Worm (Caenorhabditis elegans): ENCODE data around the gene duxl-1.

duxl-1 gene

ce11 chrII:1683742-1684141, 20.2 kb downstream of the duxl-1 start, which contains the start of gene fbxb-25:
TSS of gene fbxb-25 (plus strand) at chrII:1684042.
- no peak for TF ChIP-seq pha-2 (tag; optimal IDR thresholded peaks at IDR 0.05)
- TF ChIP-seq eyg-1 (tag; optimal IDR thresholded peaks at IDR 0.05): no peak

ce11 chrII:1688813-1689212, 25.3 kb downstream of the duxl-1 start, which contains the start of the genes fbxb-18 and fbxb-19:
TSS of gene fbxb-18 (minus strand) at chrII:1688913.
TSS of gene fbxb-19 (minus strand) at chrII:1689181.
- no peak for TF ChIP-seq ceh-22 (tag; optimal IDR thresholded peaks at IDR 0.05)
- TF ChIP-seq ceh-9 (tag; optimal IDR thresholded peaks at IDR 0.05): no peak
- TF ChIP-seq che-1 (tag; optimal IDR thresholded peaks at IDR 0.05): no peak
- TF ChIP-seq sox-2 (GFP tag; IDR thresholded peaks at IDR 0.05): no peak
- TF ChIP-seq Y22D7AL.16 (tag; optimal IDR thresholded peaks at IDR 0.05): no peak
- TF ChIP-seq unc-86 (tag; optimal IDR thresholded peaks at IDR 0.05): no peak
- no peak for TF ChIP-seq elt-2 (tag; optimal IDR thresholded peaks at IDR 0.05)
- no peak for TF ChIP-seq ceh-34 (tag; optimal IDR thresholded peaks at IDR 0.05)
- no peak for TF ChIP-seq nhr-11 (tag; optimal IDR thresholded peaks at IDR 0.05)
- no peak for TF ChIP-seq ama-1 (optimal IDR thresholded peaks at IDR 0.05)
- no peak for TF ChIP-seq hlh-15 (tag; optimal IDR thresholded peaks at IDR 0.05)
- TF ChIP-seq hlh-13 (GFP tag; optimal IDR thresholded peaks at IDR 0.05): no peak
- no peak for TF ChIP-seq pros-1 (tag; optimal IDR thresholded peaks at IDR 0.05)
- TF ChIP-seq F13H6.1 (tag; optimal IDR thresholded peaks at IDR 0.05): no peak
- no peak for TF ChIP-seq odd-2 (tag; optimal IDR thresholded peaks at IDR 0.05)
- TF ChIP-seq ttx-3 (tag; optimal IDR thresholded peaks at IDR 0.05): no peak
- TF ChIP-seq hlh-8 (tag; optimal IDR thresholded peaks at IDR 0.05): no peak
- TF ChIP-seq syd-9 (tag; optimal IDR thresholded peaks at IDR 0.05): no peak
- TF ChIP-seq T23F11.4 (GFP tag; optimal IDR thresholded peaks at IDR 0.05): no peak
- TF ChIP-seq unc-55 (GFP tag; optimal IDR thresholded peaks at IDR 0.05): no peak

- no peak for TF ChIP-seq ceh-19 (GFP tag; optimal IDR thresholded peaks at IDR 0.05)
- TF ChIP-seq che-1 (tag; optimal IDR thresholded peaks at IDR 0.05): no peak
Observed at ce11 chrII:1691011-1691410, 27.5 kb downstream of the duxl-1 start, which contains the start of gene fbxc-22. TSS of gene fbxc-22 (minus strand) at chrII:1691111.

- TF ChIP-seq tbx-2 (tag; optimal IDR thresholded peaks at IDR 0.05): no peak
- TF ChIP-seq T23F11.4 (GFP tag; optimal IDR thresholded peaks at IDR 0.05): no peak
- no peak for TF ChIP-seq unc-3 (GFP tag; conservative IDR thresholded peaks at IDR 0.05)
- TF ChIP-seq unc-3 (tag; optimal IDR thresholded peaks at IDR 0.05): no peak
- TF ChIP-seq lin-11 (tag; optimal IDR thresholded peaks at IDR 0.05): no peak
- no peak for TF ChIP-seq ceh-2 (tag; optimal IDR thresholded peaks at IDR 0.05)
- TF ChIP-seq hlh-15 (tag; optimal IDR thresholded peaks at IDR 0.05): no peak
- TF ChIP-seq ceh-18 (tag; optimal IDR thresholded peaks at IDR 0.05): no peak
- TF ChIP-seq unc-86 (tag; optimal IDR thresholded peaks at IDR 0.05): no peak
- no peak for TF ChIP-seq pqm-1 (tag; optimal IDR thresholded peaks at IDR 0.05)
- TF ChIP-seq fax-1 (tag; optimal IDR thresholded peaks at IDR 0.05): no peak
- no peak for TF ChIP-seq pha-2 (tag; optimal IDR thresholded peaks at IDR 0.05)
- TF ChIP-seq hlh-6 (tag; optimal IDR thresholded peaks at IDR 0.05): no peak
- TF ChIP-seq hlh-13 (GFP tag; optimal IDR thresholded peaks at IDR 0.05): no peak
- no peak for TF ChIP-seq nhr-11 (tag; optimal IDR thresholded peaks at IDR 0.05)
- no peak for TF ChIP-seq eyg-1 (tag; optimal IDR thresholded peaks at IDR 0.05)
- no peak for TF ChIP-seq elt-2 (tag; optimal IDR thresholded peaks at IDR 0.05)
- TF ChIP-seq ceh-48 (tag; optimal IDR thresholded peaks at IDR 0.05): no peak
- TF ChIP-seq C08G9.2 (tag; optimal IDR thresholded peaks at IDR 0.05): no peak
- TF ChIP-seq ceh-22 (tag; optimal IDR thresholded peaks at IDR 0.05): no peak
- TF ChIP-seq unc-55 (GFP tag; optimal IDR thresholded peaks at IDR 0.05): no peak
Observed at ce11 chrII:1692827-1693226, 29.3 kb downstream of the duxl-1 start, which contains the start of gene fbxc-21. TSS of gene fbxc-21 (minus strand) at chrII:1692927.

- TF ChIP-seq nfya-1 (tag; optimal IDR thresholded peaks at IDR 0.05) (no peak), ceh-30 (tag; optimal IDR thresholded peaks at IDR 0.05) (no peak), C38D4.7 (GFP tag; optimal IDR thresholded peaks at IDR 0.05) (no peak), sox-4 (tag; optimal IDR thresholded peaks at IDR 0.05) (no peak), pag-3 (tag; optimal IDR thresholded peaks at IDR 0.05; ENCODE audit: borderline replicate concordance) (no peak), K02D7.2 (tag; optimal IDR thresholded peaks at IDR 0.05) (no peak), hlh-13 (GFP tag; optimal IDR thresholded peaks at IDR 0.05) (no peak), ceh-22 (tag; optimal IDR thresholded peaks at IDR 0.05) (no peak), fkh-10 (GFP tag; optimal IDR thresholded peaks at IDR 0.05) (no peak), hlh-30 (tag; optimal IDR thresholded peaks at IDR 0.05; ENCODE audit: insufficient read depth) (no peak), hlh-6 (tag; optimal IDR thresholded peaks at IDR 0.05) (no peak), rnt-1 (tag; optimal IDR thresholded peaks at IDR 0.05) (no peak)
Observed at ce11 chrII:1694530-1694929, 31.0 kb downstream of the duxl-1 start, which contains the start of gene fbxc-26. TSS of gene fbxc-26 (minus strand) at chrII:1694630.
